Worm (Caenorhabditis elegans): ENCODE measurements around the gene Y113G7B.12.

The Y113G7B.12 gene

ce11 chrV:20220604-20221003 lies 8.1 kb upstream of the Y113G7B.12 start:
- TF ChIP-seq elt-3 (tag; optimal IDR thresholded peaks at IDR 0.05): no peak
- TF ChIP-seq egl-5 (tag; optimal IDR thresholded peaks at IDR 0.05): no peak
- no peak for TF ChIP-seq fkh-2 (tag; optimal IDR thresholded peaks at IDR 0.05)
- TF ChIP-seq ZK546.5 (tag; optimal IDR thresholded peaks at IDR 0.05): no peak
- no peak for TF ChIP-seq skn-1 (tag; optimal IDR thresholded peaks at IDR 0.05)
- TF ChIP-seq fos-1 (tag; optimal IDR thresholded peaks at IDR 0.05): no peak
- TF ChIP-seq pqm-1 (tag; optimal IDR thresholded peaks at IDR 0.05): no peak
- TF ChIP-seq elt-2 (tag; optimal IDR thresholded peaks at IDR 0.05): no peak
- TF ChIP-seq ceh-82 (tag; optimal IDR thresholded peaks at IDR 0.05): no peak

ce11 chrV:20215197-20215596 lies 2.7 kb upstream of the Y113G7B.12 start, which contains the start of gene Y113G7B.11:
TSS of gene Y113G7B.11 (minus strand) at chrV:20215297.
- TF ChIP-seq ztf-11 (tag; optimal IDR thresholded peaks at IDR 0.05) (no peak), lsy-12 (tag; optimal IDR thresholded peaks at IDR 0.05) (no peak), nhr-11 (tag; optimal IDR thresholded peaks at IDR 0.05) (no peak), egl-5 (tag; optimal IDR thresholded peaks at IDR 0.05) (no peak), mml-1 (tag; optimal IDR thresholded peaks at IDR 0.05) (no peak), elt-3 (tag; optimal IDR thresholded peaks at IDR 0.05) (no peak), sea-2 (GFP tag; optimal IDR thresholded peaks at IDR 0.05) (no peak), mdl-1 (tag; optimal IDR thresholded peaks at IDR 0.05) (no peak)

ce11 chrV:20213097-20213496 lies 613 bp upstream of the Y113G7B.12 start:
- TF ChIP-seq mml-1 (tag; optimal IDR thresholded peaks at IDR 0.05) (no peak), elt-2 (tag; optimal IDR thresholded peaks at IDR 0.05) (peak; percentile 66), nhr-28 (tag; optimal IDR thresholded peaks at IDR 0.05) (no peak), jun-1 (tag; optimal IDR thresholded peaks at IDR 0.05) (no peak), ceh-82 (tag; optimal IDR thresholded peaks at IDR 0.05) (no peak), fkh-2 (tag; optimal IDR thresholded peaks at IDR 0.05) (no peak), pha-4 (tag; optimal IDR thresholded peaks at IDR 0.05) (peak; percentile 12), pqm-1 (tag; optimal IDR thresholded peaks at IDR 0.05) (peak; percentile 47)

ce11 chrV:20206086-20206485 lies 6.4 kb downstream of the Y113G7B.12 start, which contains the start of the genes fbxb-59 and srbc-34:
TSS of gene fbxb-59 (minus strand) at chrV:20206186.
TSS of gene srbc-34 (plus strand) at chrV:20206318.
- TF ChIP-seq lin-39 (tag; optimal IDR thresholded peaks at IDR 0.05): no peak
- no peak for TF ChIP-seq lin-15B (tag; optimal IDR thresholded peaks at IDR 0.05)
- no peak for TF ChIP-seq tbx-2 (tag; optimal IDR thresholded peaks at IDR 0.05)
- no peak for TF ChIP-seq sea-2 (GFP tag; optimal IDR thresholded peaks at IDR 0.05)
- no peak for TF ChIP-seq lsy-12 (tag; optimal IDR thresholded peaks at IDR 0.05)
- no peak for TF ChIP-seq snpc-4 (tag; optimal IDR thresholded peaks at IDR 0.05)
- TF ChIP-seq nhr-67 (tag; optimal IDR thresholded peaks at IDR 0.05): no peak
- TF ChIP-seq fkh-10 (GFP tag; optimal IDR thresholded peaks at IDR 0.05): no peak
- no peak for TF ChIP-seq nhr-23 (tag; optimal IDR thresholded peaks at IDR 0.05)
- TF ChIP-seq daf-12 (tag; optimal IDR thresholded peaks at IDR 0.05): no peak
- TF ChIP-seq elt-1 (tag; optimal IDR thresholded peaks at IDR 0.05): no peak
- no peak for TF ChIP-seq jun-1 (tag; optimal IDR thresholded peaks at IDR 0.05)
- TF ChIP-seq ceh-82 (tag; optimal IDR thresholded peaks at IDR 0.05): no peak
- TF ChIP-seq elt-2 (tag; optimal IDR thresholded peaks at IDR 0.05): no peak
- TF ChIP-seq aly-2 (tag; optimal IDR thresholded peaks at IDR 0.05): no peak
- TF ChIP-seq unc-39 (tag; optimal IDR thresholded peaks at IDR 0.05): no peak
- no peak for TF ChIP-seq mml-1 (tag; optimal IDR thresholded peaks at IDR 0.05)
- TF ChIP-seq nhr-28 (tag; optimal IDR thresholded peaks at IDR 0.05): no peak

- TF ChIP-seq lin-15B (tag; optimal IDR thresholded peaks at IDR 0.05) (no peak), nhr-11 (tag; optimal IDR thresholded peaks at IDR 0.05) (no peak), lin-39 (tag; optimal IDR thresholded peaks at IDR 0.05) (no peak), unc-62 (GFP tag; optimal IDR thresholded peaks at IDR 0.05) (no peak), snpc-4 (tag; optimal IDR thresholded peaks at IDR 0.05) (no peak), nhr-28 (tag; optimal IDR thresholded peaks at IDR 0.05) (no peak), elt-1 (tag; optimal IDR thresholded peaks at IDR 0.05) (no peak), elt-3 (tag; optimal IDR thresholded peaks at IDR 0.05) (no peak), elt-2 (tag; optimal IDR thresholded peaks at IDR 0.05) (no peak), mdl-1 (tag; optimal IDR thresholded peaks at IDR 0.05) (no peak), nhr-23 (tag; optimal IDR thresholded peaks at IDR 0.05) (no peak), aly-2 (tag; optimal IDR thresholded peaks at IDR 0.05) (no peak), daf-12 (tag; optimal IDR thresholded peaks at IDR 0.05) (no peak), fkh-10 (GFP tag; optimal IDR thresholded peaks at IDR 0.05) (no peak), ceh-82 (tag; optimal IDR thresholded peaks at IDR 0.05) (no peak), lsy-12 (tag; optimal IDR thresholded peaks at IDR 0.05) (no peak), nhr-12 (tag; optimal IDR thresholded peaks at IDR 0.05) (no peak), zag-1 (tag; optimal IDR thresholded peaks at IDR 0.05) (no peak)
Observed at ce11 chrV:20203085-20203484, 9.4 kb downstream of the Y113G7B.12 start, which contains the start of gene fbxa-113. TSS of gene fbxa-113 (plus strand) at chrV:20203385.

Data from whole organism, L3 larva.